Fruit fly (Drosophila melanogaster) whole organism: ENCODE results near the gene CG9521.

Experiments
- CG8478 ChIP-seq: fragments of >200 bp; optimal IDR thresholded peaks from 2 replicates; lab custom pipeline; 2018; ENCODE audit warnings: inconsistent platforms
- usp ChIP-seq: fragments of >200 bp; optimal IDR thresholded peaks from 2 replicates; lab custom pipeline; 2017; ENCODE audit warnings: missing biosample characterization, missing genetic modification characterization, mixed read lengths

DNA sequence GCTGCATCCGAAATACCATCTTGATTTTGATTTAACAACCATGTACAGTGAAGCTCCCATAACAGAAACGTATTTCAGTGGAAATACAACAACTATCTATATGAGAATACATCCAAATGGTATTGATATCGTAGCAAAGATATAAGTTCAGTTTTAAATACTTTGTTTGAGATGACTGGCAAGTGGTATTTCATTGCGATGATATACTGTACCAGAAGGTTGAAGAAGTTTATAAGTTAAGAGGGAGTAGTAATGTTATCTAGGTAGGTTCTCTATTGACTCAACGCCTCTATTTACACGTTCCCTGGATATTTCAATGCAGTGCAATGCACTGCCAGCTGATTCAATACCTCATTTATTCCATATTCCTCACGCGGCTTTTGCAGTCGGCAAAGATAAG, 47.4 kb downstream of the CG9521 start:
- TF ChIP-seq CG8478 (lab: Kevin White, UChicago) (no peak), usp (GFP tag; lab: Kevin White, UChicago) (no peak)
